Worm (Caenorhabditis elegans) whole organism, young adult: ENCODE data around the gene T01D3.6.

Experiments
- F49E8.2 ChIP-seq: sonication (generic microtip); optimal IDR thresholded peaks from 3 replicates; lab custom pipeline; 2017; ENCODE audit warnings: missing genetic modification characterization, mild to moderate bottlenecking, missing compliant biosample characterization, antibody characterized with exemption, moderate library complexity; ENCODE audit not compliant: insufficient read depth
- ceh-58 ChIP-seq: fragments of 200-800 bp; sonication (Bioruptor generic); IDR thresholded peaks from 2 replicates; pipeline ENCODE4 v1.3.6; 2022; ENCODE audit warnings: missing genetic modification characterization, missing compliant biosample characterization
- ceh-79 ChIP-seq: sonication (generic microtip); optimal IDR thresholded peaks from 2 replicates; lab custom pipeline; 2017; ENCODE audit warnings: mild to moderate bottlenecking, missing genetic modification characterization, missing compliant biosample characterization
- rcor-1 ChIP-seq: fragments of 200-800 bp; sonication (Bioruptor generic); IDR thresholded peaks from 2 replicates; pipeline ENCODE4 v1.3.6; 2022; ENCODE audit warnings: missing genetic modification reagents, missing genetic modification characterization, missing compliant biosample characterization
- ztf-22 ChIP-seq: fragments of 200-800 bp; sonication (Bioruptor generic); optimal IDR thresholded peaks from 2 replicates; lab custom pipeline; 2018; ENCODE audit warnings: mild to moderate bottlenecking, missing genetic modification characterization, moderate library complexity, missing compliant biosample characterization

- TF ChIP-seq rcor-1 (GFP tag; lab: Robert Waterston, UW) (no peak), ceh-58 (GFP tag; lab: Robert Waterston, UW) (no peak), ztf-22 (no peak), F49E8.2 (tag; lab: Kevin White, UChicago) (no peak), ceh-79 (tag; lab: Kevin White, UChicago) (no peak)
Observed at ce11 chrV:13724781-13725180, 8.2 kb downstream of the T01D3.6 start, which contains the start of gene F35E12.2.
